Fruit fly (Drosophila melanogaster) whole organism, wandering third instar larva: Measurements from ENCODE around the gene sty.
A peak's percentile ranks its signal among the peaks of the same experiment; 100 is the strongest.

Source experiments
- Abd-B ChIP-seq: fragments of >200 bp; optimal IDR thresholded peaks from 2 replicates; lab custom pipeline; 2017; ENCODE audit warnings: missing biosample characterization, missing genetic modification characterization
- CG32264 ChIP-seq: fragments of 200-800 bp; sonication (Bioruptor generic); optimal IDR thresholded peaks from 2 replicates; lab custom pipeline; 2016; ENCODE audit warnings: missing biosample characterization, missing genetic modification characterization
- CG9705 ChIP-seq: fragments of 200-800 bp; sonication (Bioruptor generic); optimal IDR thresholded peaks from 2 replicates; lab custom pipeline; 2018; ENCODE audit warnings: missing biosample characterization, mild to moderate bottlenecking, missing genetic modification characterization
- CrebA ChIP-seq: fragments of 200-800 bp; sonication (Bioruptor generic); optimal IDR thresholded peaks from 2 replicates; lab custom pipeline; 2016; ENCODE audit warnings: missing biosample characterization, mild to moderate bottlenecking, missing genetic modification characterization, borderline replicate concordance
- Dfd ChIP-seq: fragments of >200 bp; optimal IDR thresholded peaks from 2 replicates; lab custom pipeline; 2017; ENCODE audit warnings: missing biosample characterization, missing genetic modification characterization
- Dif ChIP-seq: fragments of 200-275, 200-300 bp; sonication (Bioruptor generic); optimal IDR thresholded peaks from 2 replicates; lab custom pipeline; 2018; ENCODE audit warnings: missing biosample characterization, missing genetic modification characterization; ENCODE audit not compliant: partially characterized antibody
- GATAd ChIP-seq: sonication (Bioruptor generic); optimal IDR thresholded peaks from 2 replicates; lab custom pipeline; 2016; ENCODE audit warnings: missing biosample characterization, missing genetic modification characterization
- HLH106 ChIP-seq: fragments of 200-800 bp; optimal IDR thresholded peaks from 3 replicates; lab custom pipeline; 2019; ENCODE audit warnings: missing biosample characterization, mild to moderate bottlenecking, missing genetic modification characterization, moderate library complexity
- Hnf4 ChIP-seq: fragments of 200-800 bp; sonication (Bioruptor generic); optimal IDR thresholded peaks from 2 replicates; lab custom pipeline; 2016; ENCODE audit warnings: missing biosample characterization, mild to moderate bottlenecking, missing genetic modification characterization
- Hr78 ChIP-seq: fragments of >200 bp; optimal IDR thresholded peaks from 2 replicates; lab custom pipeline; 2017; ENCODE audit warnings: missing biosample characterization, missing genetic modification characterization
- Hr83 ChIP-seq: fragments of 200-300 bp; sonication (Bioruptor generic); optimal IDR thresholded peaks from 2 replicates; lab custom pipeline; 2016; ENCODE audit warnings: missing biosample characterization, mild to moderate bottlenecking, missing genetic modification characterization, moderate library complexity; ENCODE audit not compliant: poor library complexity, severe bottlenecking
- Jra ChIP-seq: sonication (Bioruptor generic); optimal IDR thresholded peaks from 2 replicates; lab custom pipeline; 2016; ENCODE audit warnings: missing biosample characterization, missing genetic modification characterization
- Mio ChIP-seq: sonication (Bioruptor generic); optimal IDR thresholded peaks from 2 replicates; lab custom pipeline; 2016; ENCODE audit warnings: missing biosample characterization, missing genetic modification characterization
- Myc ChIP-seq: fragments of >200 bp; optimal IDR thresholded peaks from 2 replicates; lab custom pipeline; 2017
- N ChIP-seq: fragments of >200 bp; optimal IDR thresholded peaks from 2 replicates; lab custom pipeline; 2018; ENCODE audit warnings: missing biosample characterization, missing external identifiers, missing genetic modification characterization
- OdsH ChIP-seq: fragments of 200-800 bp; sonication (Bioruptor generic); optimal IDR thresholded peaks from 2 replicates; lab custom pipeline; 2016; ENCODE audit warnings: missing biosample characterization, mild to moderate bottlenecking, missing genetic modification characterization
- Rel ChIP-seq, 2 experiments: fragments of 200-800 bp; sonication (Bioruptor generic) in 1 of 2; optimal IDR thresholded peaks; 2 replicates in 1 of 2; 3 replicates in 1 of 2; lab custom pipeline; 2016 to 2019; ENCODE audit warnings: mild to moderate bottlenecking in 2 of 2, missing biosample characterization in 2 of 2, missing genetic modification characterization in 2 of 2, moderate library complexity in 1 of 2
- Sp1 ChIP-seq: fragments of 200-800 bp; sonication (Bioruptor generic); optimal IDR thresholded peaks from 3 replicates; lab custom pipeline; 2019; ENCODE audit warnings: missing biosample characterization, mild to moderate bottlenecking, missing genetic modification characterization, moderate library complexity
- Vsx2 ChIP-seq: fragments of 200-300, 225-300 bp; sonication (Bioruptor generic); optimal IDR thresholded peaks from 2 replicates; lab custom pipeline; 2018; ENCODE audit warnings: missing biosample characterization, missing genetic modification characterization; ENCODE audit not compliant: partially characterized antibody
- br ChIP-seq: fragments of 200-800 bp; sonication (Bioruptor generic); optimal IDR thresholded peaks from 2 replicates; lab custom pipeline; 2016; ENCODE audit warnings: missing biosample characterization, missing genetic modification characterization
- brk ChIP-seq: fragments of 200-800 bp; sonication (Bioruptor generic); optimal IDR thresholded peaks from 2 replicates; lab custom pipeline; 2016; ENCODE audit warnings: missing biosample characterization, mild to moderate bottlenecking, missing genetic modification characterization
- dl ChIP-seq, 2 experiments: fragments of 175-275, 200-275 bp in 1 of 2; fragments of 200-275 bp in 1 of 2; sonication (Bioruptor generic); optimal IDR thresholded peaks; lab custom pipeline; 2018; ENCODE audit warnings: mild to moderate bottlenecking in 2 of 2, missing biosample characterization in 2 of 2, missing genetic modification characterization in 2 of 2, moderate library complexity in 2 of 2; ENCODE audit not compliant: partially characterized antibody in 2 of 2, insufficient read depth in 1 of 2
- dmrt93B ChIP-seq: fragments of 200-800 bp; sonication (Bioruptor generic); optimal IDR thresholded peaks from 2 replicates; lab custom pipeline; 2018; ENCODE audit warnings: missing biosample characterization, mild to moderate bottlenecking, missing genetic modification characterization
- dsf ChIP-seq: sonication (Bioruptor generic); optimal IDR thresholded peaks from 2 replicates; lab custom pipeline; 2016; ENCODE audit warnings: missing biosample characterization, missing genetic modification characterization, borderline replicate concordance
- ey ChIP-seq: fragments of 200-800 bp; sonication (Bioruptor generic); optimal IDR thresholded peaks from 2 replicates; lab custom pipeline; 2016; ENCODE audit warnings: missing biosample characterization, missing genetic modification characterization
- foxo ChIP-seq, 2 experiments: fragments of 200-800 bp; sonication (Bioruptor generic); optimal IDR thresholded peaks; 2 replicates in 1 of 2; 3 replicates in 1 of 2; lab custom pipeline; 2016 to 2017; ENCODE audit warnings: missing biosample characterization in 2 of 2, missing genetic modification characterization in 2 of 2
- fru ChIP-seq: fragments of 200-800 bp; sonication (Bioruptor generic); optimal IDR thresholded peaks from 3 replicates; lab custom pipeline; 2016; ENCODE audit warnings: missing biosample characterization, mild to moderate bottlenecking, missing genetic modification characterization
- h ChIP-seq: fragments of 200-800 bp; sonication (Bioruptor generic); optimal IDR thresholded peaks from 3 replicates; lab custom pipeline; 2016; ENCODE audit warnings: missing biosample characterization, mild to moderate bottlenecking, missing genetic modification characterization
- jim ChIP-seq: fragments of 175-275, 200-325 bp; sonication (Bioruptor generic); optimal IDR thresholded peaks from 2 replicates; lab custom pipeline; 2016; ENCODE audit warnings: missing biosample characterization, mild to moderate bottlenecking, missing genetic modification characterization
- lola ChIP-seq: fragments of >200 bp; optimal IDR thresholded peaks from 2 replicates; lab custom pipeline; 2017; ENCODE audit warnings: missing biosample characterization, missing genetic modification characterization
- pan ChIP-seq: fragments of >200 bp; optimal IDR thresholded peaks from 2 replicates; lab custom pipeline; 2017
- psq ChIP-seq: fragments of 200-800 bp; sonication (Bioruptor generic); optimal IDR thresholded peaks from 3 replicates; lab custom pipeline; 2017; ENCODE audit warnings: missing biosample characterization, mild to moderate bottlenecking, missing genetic modification characterization, moderate library complexity
- rgr ChIP-seq: fragments of 200-800 bp; sonication (Bioruptor generic); optimal IDR thresholded peaks from 3 replicates; lab custom pipeline; 2016; ENCODE audit warnings: missing biosample characterization, mild to moderate bottlenecking, missing genetic modification characterization
- sage ChIP-seq: fragments of 200-800 bp; sonication (Bioruptor generic); optimal IDR thresholded peaks from 2 replicates; lab custom pipeline; 2016; ENCODE audit warnings: missing biosample characterization, mild to moderate bottlenecking, missing genetic modification characterization
- sv ChIP-seq: fragments of 200-800 bp; sonication (Bioruptor generic); optimal IDR thresholded peaks from 3 replicates; lab custom pipeline; 2016; ENCODE audit warnings: missing biosample characterization, missing genetic modification characterization
- tai ChIP-seq: sonication (Bioruptor generic); optimal IDR thresholded peaks from 2 replicates; lab custom pipeline; 2016; ENCODE audit warnings: missing biosample characterization, missing genetic modification characterization
- usp ChIP-seq: fragments of >200 bp; optimal IDR thresholded peaks from 2 replicates; lab custom pipeline; 2017; ENCODE audit warnings: missing biosample characterization, missing genetic modification characterization
- woc ChIP-seq: sonication (Bioruptor generic); optimal IDR thresholded peaks from 2 replicates; lab custom pipeline; 2016; ENCODE audit warnings: missing biosample characterization, mild to moderate bottlenecking, missing genetic modification characterization

Gene sty

DNA sequence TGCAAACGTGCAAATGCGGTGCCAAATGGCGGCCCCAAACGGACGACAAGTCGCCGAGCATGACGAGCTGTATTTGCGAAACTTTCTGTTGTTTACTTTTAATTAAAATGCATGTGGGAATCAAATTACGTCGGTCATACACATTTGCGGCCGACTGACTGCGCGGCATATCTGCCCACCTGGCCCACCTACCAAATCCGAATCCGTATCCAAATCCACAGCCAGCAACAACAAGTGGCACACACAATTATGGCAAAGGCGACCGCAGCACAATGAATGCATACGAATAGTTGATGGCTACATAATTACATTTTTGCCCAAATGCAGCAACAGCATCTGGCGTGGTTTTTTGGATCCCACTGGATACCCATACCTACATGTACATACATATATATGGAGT, 27.0 kb upstream of the sty start:
- TF ChIP-seq Vsx2 (GFP tag; lab: Kevin White, UChicago) (no peak), usp (GFP tag; lab: Kevin White, UChicago) (no peak), Abd-B (no peak), Sp1 (GFP tag; lab: Kevin White, UChicago) (no peak), Hr78 (GFP tag; lab: Kevin White, UChicago) (no peak), sv (no peak), rgr (no peak), Dif (GFP tag; lab: Kevin White, UChicago) (no peak), CrebA (GFP tag; lab: Kevin White, UChicago) (no peak), Rel (GFP tag; optimal IDR thresholded peaks at IDR 0.05; lab: Kevin White, UChicago) (no peak), Rel (tag; optimal IDR thresholded peaks at IDR 0.05; lab: Kevin White, UChicago) (no peak)
- TF ChIP-seq, all 38 proteins: peak for 0

DNA sequence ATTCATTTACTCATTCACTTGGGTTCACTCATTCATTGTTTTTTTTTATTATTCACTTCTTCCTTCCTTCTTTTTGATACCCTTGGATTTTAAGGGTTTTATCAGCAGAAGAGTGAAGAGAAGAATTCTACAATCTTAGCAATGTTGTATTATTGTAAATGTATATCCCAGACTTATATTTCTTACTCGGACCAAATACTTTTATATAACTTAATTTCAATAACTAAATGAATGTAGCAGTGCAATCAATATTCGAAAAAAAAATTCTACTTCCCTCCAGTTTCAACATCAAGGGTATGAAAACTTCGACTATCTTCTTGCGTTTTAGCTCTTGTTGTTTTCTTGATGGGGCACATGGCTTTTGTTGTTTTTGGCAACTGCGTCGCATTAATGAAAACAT, 25.7 kb upstream of the sty start:
- TF ChIP-seq Vsx2 (GFP tag; lab: Kevin White, UChicago) = no peak
- no peak for TF ChIP-seq dmrt93B (GFP tag; lab: Kevin White, UChicago)
- TF ChIP-seq dsf (GFP tag; lab: Kevin White, UChicago) = no peak
- no peak for TF ChIP-seq tai
- no peak for TF ChIP-seq Hr78 (GFP tag; lab: Kevin White, UChicago)
- TF ChIP-seq CrebA (GFP tag; lab: Kevin White, UChicago) = no peak
- TF ChIP-seq N = no peak
- TF ChIP-seq Abd-B = no peak
- TF ChIP-seq Dfd (GFP tag; lab: Kevin White, UChicago) = no peak
- TF ChIP-seq CG9705 (GFP tag; lab: Kevin White, UChicago) = no peak
- TF ChIP-seq CG32264 = no peak
- no peak for TF ChIP-seq Rel (GFP tag; optimal IDR thresholded peaks at IDR 0.05; lab: Kevin White, UChicago)
- no peak for TF ChIP-seq Rel (tag; optimal IDR thresholded peaks at IDR 0.05; lab: Kevin White, UChicago)
- TF ChIP-seq Hnf4 = no peak
- no peak for TF ChIP-seq Jra (GFP tag; lab: Kevin White, UChicago)
- no peak for TF ChIP-seq pan (lab: Kevin White, UChicago)
- peak; percentile 75 for TF ChIP-seq woc
- TF ChIP-seq jim (GFP tag; lab: Kevin White, UChicago) = no peak
- no peak for TF ChIP-seq Hr83
- peak; percentile 63 for TF ChIP-seq br
- peak; percentile 45 for TF ChIP-seq HLH106 (tag; lab: Kevin White, UChicago)
- TF ChIP-seq dl (GFP tag; optimal IDR thresholded peaks at IDR 0.05; lab: Kevin White, UChicago; ENCODE audit: insufficient read depth in 1 of 2, partially characterized antibody in 2 of 2) = no peak
- no peak for TF ChIP-seq Mio (GFP tag; lab: Kevin White, UChicago)
- TF ChIP-seq lola (GFP tag; lab: Kevin White, UChicago) = no peak
- no peak for TF ChIP-seq Myc (lab: Kevin White, UChicago)
- TF ChIP-seq OdsH (GFP tag; lab: Kevin White, UChicago) = peak; percentile 74
- TF ChIP-seq sv = no peak
- TF ChIP-seq fru (GFP tag; lab: Kevin White, UChicago) = peak; percentile 19
- TF ChIP-seq h (GFP tag; lab: Kevin White, UChicago) = peak; percentile 50
- TF ChIP-seq Dif (GFP tag; lab: Kevin White, UChicago) = no peak
- no peak for TF ChIP-seq brk (GFP tag; lab: Kevin White, UChicago)
- no peak for TF ChIP-seq sage
- TF ChIP-seq Sp1 (GFP tag; lab: Kevin White, UChicago) = peak; percentile 59
- no peak for TF ChIP-seq usp (GFP tag; lab: Kevin White, UChicago)
- TF ChIP-seq psq = peak; percentile 82
- peak in 1 of 2 experiments; percentile 26 for TF ChIP-seq foxo (GFP tag; optimal IDR thresholded peaks at IDR 0.05; lab: Kevin White, UChicago)
- peak; percentile 72 for TF ChIP-seq ey (GFP tag; lab: Kevin White, UChicago)
- TF ChIP-seq GATAd = no peak
- TF ChIP-seq rgr = peak; percentile 71

DNA sequence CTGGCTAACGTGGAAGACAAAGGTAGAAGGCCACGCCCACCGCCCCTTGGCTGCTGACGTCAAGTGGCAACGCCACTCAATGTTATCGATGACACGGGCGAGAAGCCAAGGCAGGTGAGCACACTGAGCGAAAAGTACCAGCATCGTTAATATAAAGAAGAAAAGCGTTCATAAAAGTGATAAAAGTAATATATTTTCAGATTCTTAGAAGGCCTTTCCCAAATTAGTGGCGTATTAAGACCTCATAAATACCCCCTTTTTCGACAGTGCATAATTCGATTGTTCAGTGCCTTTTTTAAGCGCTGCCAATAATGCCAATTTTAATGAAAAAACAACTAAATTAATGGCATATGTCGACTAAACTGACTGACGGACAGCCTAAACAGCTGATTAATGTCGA, 24.9 kb upstream of the sty start:
- TF ChIP-seq tai = no peak
- TF ChIP-seq foxo (GFP tag; optimal IDR thresholded peaks at IDR 0.05; lab: Kevin White, UChicago) = peak in 1 of 2 experiments; percentile 33
- TF ChIP-seq dmrt93B (GFP tag; lab: Kevin White, UChicago) = no peak
- no peak for TF ChIP-seq dsf (GFP tag; lab: Kevin White, UChicago)
- peak; percentile 45 for TF ChIP-seq rgr
- no peak for TF ChIP-seq Hr83
- TF ChIP-seq ey (GFP tag; lab: Kevin White, UChicago) = peak; percentile 39
- TF ChIP-seq CG9705 (GFP tag; lab: Kevin White, UChicago) = no peak
- no peak for TF ChIP-seq h (GFP tag; lab: Kevin White, UChicago)
- TF ChIP-seq pan (lab: Kevin White, UChicago) = no peak
- TF ChIP-seq Abd-B = no peak
- TF ChIP-seq Mio (GFP tag; lab: Kevin White, UChicago) = no peak
- TF ChIP-seq jim (GFP tag; lab: Kevin White, UChicago) = no peak
- peak; percentile 19 for TF ChIP-seq sv
- TF ChIP-seq psq = peak; percentile 32
- TF ChIP-seq fru (GFP tag; lab: Kevin White, UChicago) = peak; percentile 7
- no peak for TF ChIP-seq dl (GFP tag; optimal IDR thresholded peaks at IDR 0.05; lab: Kevin White, UChicago; ENCODE audit: insufficient read depth in 1 of 2, partially characterized antibody in 2 of 2)
- no peak for TF ChIP-seq brk (GFP tag; lab: Kevin White, UChicago)
- no peak for TF ChIP-seq Dfd (GFP tag; lab: Kevin White, UChicago)
- no peak for TF ChIP-seq Jra (GFP tag; lab: Kevin White, UChicago)
- no peak for TF ChIP-seq Vsx2 (GFP tag; lab: Kevin White, UChicago)
- peak; percentile 14 for TF ChIP-seq Sp1 (GFP tag; lab: Kevin White, UChicago)
- TF ChIP-seq Rel (GFP tag; optimal IDR thresholded peaks at IDR 0.05; lab: Kevin White, UChicago) = no peak
- no peak for TF ChIP-seq Rel (tag; optimal IDR thresholded peaks at IDR 0.05; lab: Kevin White, UChicago)
- peak; percentile 30 for TF ChIP-seq br
- no peak for TF ChIP-seq woc
- peak; percentile 27 for TF ChIP-seq OdsH (GFP tag; lab: Kevin White, UChicago)
- no peak for TF ChIP-seq Dif (GFP tag; lab: Kevin White, UChicago)
